Worm (Caenorhabditis elegans) whole organism, L1 larva: ENCODE results near the gene Y97E10C.1.

Experiments
- C04F5.9 ChIP-seq: sonication (generic microtip); optimal IDR thresholded peaks from 2 replicates; lab custom pipeline; 2016; ENCODE audit warnings: missing genetic modification characterization, missing compliant biosample characterization
- F16B12.6 ChIP-seq: fragments of 150-350 bp; optimal IDR thresholded peaks from 2 replicates; lab custom pipeline; 2014; ENCODE audit warnings: missing biosample characterization, missing genetic modification characterization
- Y116A8C.19 ChIP-seq: sonication (generic microtip); optimal IDR thresholded peaks from 2 replicates; lab custom pipeline; 2016; ENCODE audit warnings: missing compliant biosample characterization, missing genetic modification characterization, borderline replicate concordance
- blmp-1 ChIP-seq: fragments of 150-350 bp; optimal IDR thresholded peaks from 2 replicates; lab custom pipeline; 2014; ENCODE audit warnings: missing biosample characterization, missing genetic modification characterization
- ceh-82 ChIP-seq, 3 experiments: fragments of 150-350 bp in 1 of 3; sonication (generic microtip) in 2 of 3; optimal IDR thresholded peaks; 2 replicates each; lab custom pipeline; 2014 to 2017; ENCODE audit warnings: missing biosample characterization in 3 of 3, missing genetic modification characterization in 3 of 3
- efl-1 ChIP-seq, 4 experiments: fragments of 150-350 bp; optimal IDR thresholded peaks in 3 of 4; peaks in 1 of 4; 1 replicate in 1 of 4; 2 replicates in 3 of 4; lab custom pipeline; 2014; ENCODE audit warnings: missing biosample characterization in 2 of 4, missing genetic modification characterization in 2 of 4, missing genetic modification reagents in 2 of 4
- efl-3 ChIP-seq: fragments of 200-800 bp; sonication (Bioruptor generic); optimal IDR thresholded peaks from 2 replicates; lab custom pipeline; 2018; ENCODE audit warnings: mild to moderate bottlenecking, missing genetic modification characterization, missing compliant biosample characterization
- egl-13 ChIP-seq: sonication (generic microtip); optimal IDR thresholded peaks from 2 replicates; lab custom pipeline; 2016; ENCODE audit warnings: missing genotype, missing genetic modification reagents, missing genetic modification characterization, missing compliant biosample characterization
- egl-27 ChIP-seq, 2 experiments: fragments of 150-350 bp in 1 of 2; sonication (generic microtip); optimal IDR thresholded peaks; 3 replicates each; lab custom pipeline; 2017 to 2018; ENCODE audit warnings: missing biosample characterization in 2 of 2, missing genetic modification characterization in 2 of 2, missing genetic modification reagents in 2 of 2
- elt-2 ChIP-seq: sonication (generic microtip); optimal IDR thresholded peaks from 2 replicates; lab custom pipeline; 2016; ENCODE audit warnings: missing genetic modification characterization, mild to moderate bottlenecking, inconsistent platforms, missing compliant biosample characterization, missing genetic modification reagents
- grh-1 ChIP-seq: fragments of 200-800 bp; sonication (Bioruptor generic); IDR thresholded peaks from 2 replicates; pipeline ENCODE4 v1.3.6; 2022; ENCODE audit warnings: missing genetic modification reagents, missing genetic modification characterization, missing compliant biosample characterization
- hlh-17 ChIP-seq: fragments of 200-800 bp; sonication (Bioruptor generic); optimal IDR thresholded peaks from 2 replicates; lab custom pipeline; 2018; ENCODE audit warnings: missing genetic modification characterization, mild to moderate bottlenecking, missing compliant biosample characterization, moderate library complexity, borderline replicate concordance
- hlh-4 ChIP-seq: sonication (generic microtip); optimal IDR thresholded peaks from 2 replicates; lab custom pipeline; 2016; ENCODE audit warnings: mild to moderate bottlenecking, missing genetic modification characterization, missing compliant biosample characterization
- lin-13 ChIP-seq: fragments of 150-350 bp; optimal IDR thresholded peaks from 2 replicates; lab custom pipeline; 2014; ENCODE audit warnings: missing biosample characterization, missing genetic modification reagents, missing genetic modification characterization
- lin-14 ChIP-seq: fragments of 200-800 bp; sonication (Bioruptor generic); optimal IDR thresholded peaks from 2 replicates; lab custom pipeline; 2018; ENCODE audit warnings: mild to moderate bottlenecking, missing genetic modification characterization, moderate library complexity, missing compliant biosample characterization
- lsy-2 ChIP-seq, 2 experiments: fragments of 150-350 bp; optimal IDR thresholded peaks; 2 replicates each; lab custom pipeline; 2014; ENCODE audit warnings: missing biosample characterization in 2 of 2, missing genetic modification characterization in 2 of 2
- mef-2 ChIP-seq: fragments of 150-350 bp; optimal IDR thresholded peaks from 2 replicates; lab custom pipeline; 2014; ENCODE audit warnings: missing biosample characterization, missing genetic modification characterization
- mep-1 ChIP-seq: fragments of 150-350 bp; optimal IDR thresholded peaks from 2 replicates; lab custom pipeline; 2014; ENCODE audit warnings: missing biosample characterization, missing genetic modification characterization
- nhr-12 ChIP-seq: sonication (generic microtip); optimal IDR thresholded peaks from 2 replicates; lab custom pipeline; 2017; ENCODE audit warnings: missing biosample characterization, missing genetic modification characterization
- nhr-19 ChIP-seq: fragments of 200-800 bp; sonication (Bioruptor generic); conservative IDR thresholded peaks from 2 replicates; pipeline ENCODE4 v1.3.6; 2022; ENCODE audit warnings: missing genetic modification characterization, missing compliant biosample characterization
- nhr-47 ChIP-seq: sonication (generic microtip); optimal IDR thresholded peaks from 2 replicates; lab custom pipeline; 2016; ENCODE audit warnings: mild to moderate bottlenecking, missing genetic modification characterization, moderate library complexity, missing compliant biosample characterization
- nhr-77 ChIP-seq: fragments of 150-350 bp; optimal IDR thresholded peaks from 2 replicates; lab custom pipeline; 2014; ENCODE audit warnings: missing biosample characterization, missing genetic modification characterization
- nhr-85 ChIP-seq: sonication (generic microtip); peaks from one replicate; lab custom pipeline; 2016; ENCODE audit warnings: missing genetic modification characterization, inconsistent platforms, missing compliant biosample characterization
- pag-3 ChIP-seq: sonication (generic microtip); optimal IDR thresholded peaks from 2 replicates; lab custom pipeline; 2017; ENCODE audit warnings: missing genetic modification characterization, mild to moderate bottlenecking, missing compliant biosample characterization, antibody characterized with exemption, borderline replicate concordance; ENCODE audit not compliant: insufficient read depth
- sptf-1 ChIP-seq: fragments of 150-350 bp; optimal IDR thresholded peaks from 2 replicates; lab custom pipeline; 2014; ENCODE audit warnings: missing biosample characterization, missing genetic modification characterization
- tbx-2 ChIP-seq: sonication (generic microtip); optimal IDR thresholded peaks from 2 replicates; lab custom pipeline; 2016; ENCODE audit warnings: missing genetic modification characterization, missing compliant biosample characterization
- unc-130 ChIP-seq: fragments of 150-350 bp; optimal IDR thresholded peaks from 2 replicates; lab custom pipeline; 2017; ENCODE audit warnings: missing biosample characterization, missing genetic modification characterization, inconsistent platforms
- unc-30 ChIP-seq: sonication (generic microtip); optimal IDR thresholded peaks from 2 replicates; lab custom pipeline; 2017; ENCODE audit warnings: missing biosample characterization, missing genetic modification characterization
- unc-62 ChIP-seq: fragments of 150-350 bp; optimal IDR thresholded peaks from 2 replicates; lab custom pipeline; 2014; ENCODE audit warnings: missing biosample characterization, missing genetic modification reagents, missing genetic modification characterization
- vab-15 ChIP-seq: sonication (generic microtip); optimal IDR thresholded peaks from 2 replicates; lab custom pipeline; 2017; ENCODE audit warnings: missing genotype, mild to moderate bottlenecking, missing genetic modification characterization, missing compliant biosample characterization
- ztf-11 ChIP-seq, 2 experiments: sonication (generic microtip); optimal IDR thresholded peaks; 2 replicates each; lab custom pipeline; 2016 to 2017; ENCODE audit warnings: missing genetic modification characterization in 2 of 2, missing biosample characterization in 1 of 2, missing compliant biosample characterization in 1 of 2
- ztf-4 ChIP-seq: fragments of 150-350 bp; optimal IDR thresholded peaks from 2 replicates; lab custom pipeline; 2014; ENCODE audit warnings: missing biosample characterization, missing genetic modification characterization

Y97E10C.1 gene

DNA sequence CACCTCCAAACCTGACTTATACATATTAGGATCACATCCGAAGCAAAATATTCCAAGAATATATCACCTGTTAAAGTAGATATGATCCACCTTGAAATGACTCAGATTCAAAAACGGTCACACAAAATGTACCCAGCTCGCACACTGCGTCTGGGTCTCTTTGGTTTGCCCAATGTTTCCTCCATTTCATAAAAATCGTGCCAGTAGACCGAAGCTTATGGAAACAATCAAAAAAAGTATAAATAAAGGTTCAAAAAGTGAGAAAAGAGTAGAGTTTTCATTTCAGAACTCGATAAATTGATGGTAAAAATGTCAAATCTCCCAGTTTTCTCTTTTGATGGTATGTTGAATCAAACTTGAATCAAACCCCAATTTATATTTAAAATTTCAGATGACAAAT is 9.0 kb downstream of the Y97E10C.1 start, which contains the start of gene srr-9:
srr-9 (plus strand) TSS at position 301 of the 400 bp plus-strand sequence.
- TF ChIP-seq mef-2 (tag; lab: Kevin White, UChicago) (no peak), unc-130 (no peak), unc-30 (tag; lab: Kevin White, UChicago) (no peak), Y116A8C.19 (tag; lab: Kevin White, UChicago) (no peak), pag-3 (no peak), mep-1 (tag; lab: Kevin White, UChicago) (no peak), lin-14 (GFP tag; lab: Kevin White, UChicago) (no peak), C04F5.9 (tag; lab: Kevin White, UChicago) (no peak), hlh-17 (GFP tag; lab: Kevin White, UChicago) (no peak)

DNA sequence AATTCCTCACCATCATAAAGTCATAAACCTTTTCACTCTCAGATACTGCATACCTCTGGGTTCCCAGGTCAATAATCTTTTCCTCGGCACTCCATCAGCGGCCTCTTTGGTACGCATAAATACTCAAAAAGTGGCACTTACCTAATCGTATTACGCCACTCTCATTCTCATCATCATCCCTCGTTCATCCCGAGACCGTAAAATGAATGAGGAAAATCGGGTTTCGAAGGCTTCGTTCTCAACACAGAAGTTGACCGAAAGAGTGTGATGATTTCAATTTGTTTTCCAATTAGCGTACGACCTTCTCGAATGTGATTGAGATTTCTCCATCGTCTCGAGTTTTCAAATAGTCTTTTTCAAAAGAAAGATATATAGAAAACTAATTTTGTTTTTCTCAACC is 11.3 kb downstream of the Y97E10C.1 start:
- TF ChIP-seq ceh-82 (tag; optimal IDR thresholded peaks at IDR 0.05; lab: Kevin White, UChicago) = no peak
- TF ChIP-seq nhr-85 (tag; lab: Kevin White, UChicago) = peak; percentile 47
- TF ChIP-seq blmp-1 (tag; lab: Kevin White, UChicago) = peak; percentile 28

DNA sequence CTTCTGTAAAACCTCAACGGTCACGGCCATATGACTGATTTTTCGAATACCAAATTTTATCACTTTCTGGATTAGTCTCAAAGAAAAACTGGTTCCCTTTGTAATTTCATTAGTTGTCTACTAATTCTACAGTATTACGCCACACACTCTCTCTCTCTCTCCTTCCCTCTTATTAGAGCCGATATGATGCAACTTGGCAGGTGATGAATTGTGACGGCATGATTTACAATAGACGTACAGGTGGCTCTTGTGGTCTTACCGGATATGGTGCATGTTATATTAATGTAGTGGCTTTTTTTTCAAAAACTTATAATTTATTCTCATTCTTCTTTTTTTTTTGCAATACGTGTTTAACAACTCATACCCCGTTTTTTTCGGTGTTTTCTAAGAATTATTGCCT is 13.2 kb downstream of the Y97E10C.1 start:
- TF ChIP-seq blmp-1 (tag; lab: Kevin White, UChicago) = peak; percentile 2
- TF ChIP-seq sptf-1 (tag; lab: Kevin White, UChicago) = no peak

- TF ChIP-seq ztf-11 (tag; optimal IDR thresholded peaks at IDR 0.05; lab: Kevin White, UChicago) (no peak), lsy-2 (tag; optimal IDR thresholded peaks at IDR 0.05; lab: Kevin White, UChicago) (no peak), ceh-82 (tag; optimal IDR thresholded peaks at IDR 0.05; lab: Kevin White, UChicago) (no peak), ztf-4 (tag; lab: Kevin White, UChicago) (no peak), tbx-2 (tag; lab: Kevin White, UChicago) (no peak), F16B12.6 (tag; lab: Kevin White, UChicago) (no peak), egl-13 (no peak), hlh-4 (tag; lab: Kevin White, UChicago) (no peak), unc-62 (GFP tag; lab: Kevin White, UChicago) (no peak), nhr-77 (no peak), nhr-12 (tag; lab: Kevin White, UChicago) (no peak), egl-27 (tag; optimal IDR thresholded peaks at IDR 0.05; lab: Kevin White, UChicago) (no peak), efl-3 (GFP tag; lab: Kevin White, UChicago) (no peak), nhr-19 (GFP tag; lab: Robert Waterston, UW) (no peak), lin-13 (GFP tag; lab: Kevin White, UChicago) (no peak)
These were observed 13.8 kb downstream of the Y97E10C.1 start, which contains the start of gene fbxl-5 for ce11 chrV:7742485-7742959. TSS of gene fbxl-5 (plus strand) at chrV:7742909.

DNA sequence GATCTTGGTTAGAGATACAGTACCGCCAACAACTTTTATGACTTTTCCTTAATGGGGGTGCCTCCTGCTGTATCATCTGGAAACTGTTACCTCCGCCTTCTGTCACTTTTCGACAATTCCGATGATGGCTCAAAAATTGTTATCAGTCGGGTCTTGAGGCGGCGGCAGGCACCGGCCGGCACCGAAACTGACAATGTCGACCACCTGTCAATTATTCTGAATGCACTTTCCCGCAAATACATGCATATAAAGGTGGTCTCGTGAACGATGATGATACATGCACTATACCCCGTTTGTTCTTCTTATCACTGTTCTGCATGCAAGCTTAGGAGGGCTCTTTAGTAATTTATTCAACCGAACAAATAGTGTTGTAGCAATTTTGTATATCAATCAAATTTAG is 15.4 kb downstream of the Y97E10C.1 start:
- TF ChIP-seq elt-2 (tag; lab: Kevin White, UChicago) = peak; percentile 18
- no peak for TF ChIP-seq vab-15 (tag; lab: Kevin White, UChicago)
- TF ChIP-seq grh-1 (GFP tag; lab: Robert Waterston, UW) = no peak
- TF ChIP-seq nhr-47 (tag; lab: Kevin White, UChicago) = no peak
- no peak for TF ChIP-seq efl-1 (optimal IDR thresholded peaks at IDR 0.05; lab: Kevin White, UChicago)
- TF ChIP-seq efl-1 (GFP tag; optimal IDR thresholded peaks at IDR 0.05 in 1 of 2; lab: Kevin White, UChicago) = peak in 1 of 2 experiments; percentile 62
